Fruit fly (Drosophila melanogaster) whole organism, prepupa: ENCODE results near the gene upSET.
A peak's percentile ranks its signal among the peaks of the same experiment; 100 is the strongest.

Experiments used
- Blimp-1 ChIP-seq: fragments of 200-800 bp; sonication (Bioruptor generic); optimal IDR thresholded peaks from 3 replicates; lab custom pipeline; 2017; ENCODE audit warnings: missing biosample characterization, missing genetic modification characterization, mild to moderate bottlenecking, moderate library complexity, missing genetic modification reagents
- CG10669 ChIP-seq: fragments of 200-800 bp; sonication (Bioruptor generic); optimal IDR thresholded peaks from 3 replicates; lab custom pipeline; 2018; ENCODE audit warnings: missing biosample characterization, mild to moderate bottlenecking, missing genetic modification characterization, moderate library complexity
- CG11294 ChIP-seq: fragments of 200-800 bp; sonication (Bioruptor generic); IDR thresholded peaks from 2 replicates; pipeline ENCODE4 v1.3.6; 2022; ENCODE audit warnings: missing biosample characterization, missing genetic modification characterization
- CG11762 ChIP-seq: fragments of 200-800 bp; sonication (Bioruptor generic); optimal IDR thresholded peaks from 3 replicates; lab custom pipeline; 2016; ENCODE audit warnings: missing biosample characterization, missing genetic modification characterization; ENCODE audit not compliant: insufficient read depth
- CG11902 ChIP-seq: fragments of 200-800 bp; sonication (Bioruptor generic); optimal IDR thresholded peaks from 3 replicates; lab custom pipeline; 2016; ENCODE audit warnings: missing biosample characterization, missing genetic modification characterization
- CG1621 ChIP-seq: fragments of 200-800 bp; sonication (Bioruptor generic); optimal IDR thresholded peaks from 3 replicates; lab custom pipeline; 2018; ENCODE audit warnings: missing biosample characterization, mild to moderate bottlenecking, missing genetic modification characterization
- CG3032 ChIP-seq: fragments of 200-800 bp; optimal IDR thresholded peaks from 2 replicates; lab custom pipeline; 2019; ENCODE audit warnings: missing biosample characterization, mild to moderate bottlenecking, missing genetic modification characterization, moderate library complexity
- CG31627 ChIP-seq: fragments of 200-800 bp; sonication (Bioruptor generic); optimal IDR thresholded peaks from 3 replicates; lab custom pipeline; 2016; ENCODE audit warnings: missing biosample characterization, missing genetic modification characterization
- CG32006 ChIP-seq: fragments of 200-800 bp; sonication (Bioruptor generic); optimal IDR thresholded peaks from 3 replicates; lab custom pipeline; 2017; ENCODE audit warnings: missing biosample characterization, mild to moderate bottlenecking, missing genetic modification characterization
- CG34406 ChIP-seq: fragments of 200-800 bp; sonication (Bioruptor generic); optimal IDR thresholded peaks from 3 replicates; lab custom pipeline; 2016; ENCODE audit warnings: missing biosample characterization, missing genetic modification characterization
- CG4318 ChIP-seq: fragments of 200-800 bp; sonication (Bioruptor generic); optimal IDR thresholded peaks from 3 replicates; lab custom pipeline; 2017; ENCODE audit warnings: missing biosample characterization, mild to moderate bottlenecking, missing genetic modification characterization
- CG6854 ChIP-seq: fragments of 200-800 bp; sonication (Bioruptor generic); optimal IDR thresholded peaks from 2 replicates; lab custom pipeline; 2017; ENCODE audit warnings: missing biosample characterization, mild to moderate bottlenecking, missing genetic modification characterization
- CG7368 ChIP-seq: fragments of 200-800 bp; sonication (Bioruptor generic); optimal IDR thresholded peaks from 3 replicates; lab custom pipeline; 2016; ENCODE audit warnings: missing biosample characterization, missing genetic modification characterization
- CG8119 ChIP-seq: fragments of 200-800 bp; sonication (Bioruptor generic); IDR thresholded peaks from 3 replicates; pipeline ENCODE4 v1.3.6; 2022; ENCODE audit warnings: missing biosample characterization, missing genetic modification characterization
- CG8319 ChIP-seq: fragments of 200-800 bp; sonication (Bioruptor generic); optimal IDR thresholded peaks from 3 replicates; lab custom pipeline; 2016; ENCODE audit warnings: missing biosample characterization, missing genetic modification characterization
- CG8632 ChIP-seq: fragments of 200-800 bp; sonication (Bioruptor generic); optimal IDR thresholded peaks from 3 replicates; lab custom pipeline; 2016; ENCODE audit warnings: missing biosample characterization, missing genetic modification characterization
- CG9139 ChIP-seq: fragments of 200-800 bp; sonication (Bioruptor generic); optimal IDR thresholded peaks from 3 replicates; lab custom pipeline; 2017; ENCODE audit warnings: missing biosample characterization, mild to moderate bottlenecking, missing genetic modification characterization
- Eip75B ChIP-seq: fragments of 200-800 bp; sonication (Bioruptor generic); optimal IDR thresholded peaks from 3 replicates; lab custom pipeline; 2016; ENCODE audit warnings: missing biosample characterization, missing genetic modification characterization
- Eip78C ChIP-seq: fragments of 200-800 bp; sonication (Bioruptor generic); peaks from one replicate; lab custom pipeline; 2016; ENCODE audit warnings: missing biosample characterization, missing genetic modification characterization
- Eip93F ChIP-seq: fragments of 200-800 bp; sonication (Bioruptor generic); optimal IDR thresholded peaks from 2 replicates; lab custom pipeline; 2016; ENCODE audit warnings: missing biosample characterization, mild to moderate bottlenecking, missing genetic modification characterization
- Ets21C ChIP-seq: fragments of 200-800 bp; sonication (Bioruptor generic); optimal IDR thresholded peaks from 3 replicates; lab custom pipeline; 2016; ENCODE audit warnings: missing biosample characterization, missing genetic modification characterization
- Ets96B ChIP-seq: fragments of 200-800 bp; optimal IDR thresholded peaks from 2 replicates; lab custom pipeline; 2019; ENCODE audit warnings: missing biosample characterization, mild to moderate bottlenecking, missing genetic modification characterization, moderate library complexity
- Hr38 ChIP-seq: sonication (Bioruptor generic); optimal IDR thresholded peaks from 2 replicates; lab custom pipeline; 2016; ENCODE audit warnings: missing biosample characterization, missing genetic modification characterization
- Hr39 ChIP-seq: fragments of 200-800 bp; sonication (Bioruptor generic); optimal IDR thresholded peaks from 2 replicates; lab custom pipeline; 2016; ENCODE audit warnings: missing biosample characterization, missing genetic modification characterization
- Hr4 ChIP-seq: fragments of 200-800 bp; sonication (Bioruptor generic); optimal IDR thresholded peaks from 3 replicates; lab custom pipeline; 2016; ENCODE audit warnings: missing biosample characterization, missing genetic modification characterization
- Lpt ChIP-seq: fragments of 200-800 bp; sonication (Bioruptor generic); optimal IDR thresholded peaks from 3 replicates; lab custom pipeline; 2016; ENCODE audit warnings: missing biosample characterization, missing genetic modification characterization
- Met ChIP-seq: fragments of 200-800 bp; sonication (Bioruptor generic); optimal IDR thresholded peaks from 3 replicates; lab custom pipeline; 2016; ENCODE audit warnings: missing biosample characterization, missing genetic modification characterization
- OdsH ChIP-seq: fragments of 200-800 bp; sonication (Bioruptor generic); optimal IDR thresholded peaks from 3 replicates; lab custom pipeline; 2016; ENCODE audit warnings: missing biosample characterization, missing genetic modification characterization
- Smox ChIP-seq: fragments of 200-800 bp; sonication (Bioruptor generic); optimal IDR thresholded peaks from 3 replicates; lab custom pipeline; 2016; ENCODE audit warnings: missing biosample characterization, missing genetic modification characterization
- Sox102F ChIP-seq: fragments of 200-800 bp; sonication (Bioruptor generic); optimal IDR thresholded peaks from 2 replicates; lab custom pipeline; 2016; ENCODE audit warnings: missing biosample characterization, mild to moderate bottlenecking, missing genetic modification characterization
- Sox14 ChIP-seq: fragments of 200-800 bp; sonication (Bioruptor generic); optimal IDR thresholded peaks from 3 replicates; lab custom pipeline; 2016; ENCODE audit warnings: missing biosample characterization, missing genetic modification characterization
- Sox15 ChIP-seq: fragments of 200-800 bp; sonication (Bioruptor generic); optimal IDR thresholded peaks from 3 replicates; lab custom pipeline; 2016; ENCODE audit warnings: missing biosample characterization, missing genetic modification characterization
- acj6 ChIP-seq: fragments of 200-800 bp; sonication (Bioruptor generic); optimal IDR thresholded peaks from 3 replicates; lab custom pipeline; 2016; ENCODE audit warnings: missing biosample characterization, missing genetic modification characterization
- dac ChIP-seq: fragments of 200-800 bp; sonication (Bioruptor generic); optimal IDR thresholded peaks from 2 replicates; lab custom pipeline; 2017; ENCODE audit warnings: missing biosample characterization, mild to moderate bottlenecking, missing genetic modification characterization
- esn ChIP-seq: fragments of 200-800 bp; sonication (Bioruptor generic); optimal IDR thresholded peaks from 2 replicates; lab custom pipeline; 2016; ENCODE audit warnings: missing biosample characterization, mild to moderate bottlenecking, missing genetic modification characterization, moderate library complexity
- fd59A ChIP-seq: fragments of 200-800 bp; sonication (Bioruptor generic); optimal IDR thresholded peaks from 2 replicates; lab custom pipeline; 2017; ENCODE audit warnings: missing biosample characterization, mild to moderate bottlenecking, missing genetic modification characterization, missing genetic modification reagents
- fkh ChIP-seq: fragments of 200-800 bp; sonication (Bioruptor generic); optimal IDR thresholded peaks from 3 replicates; lab custom pipeline; 2017; ENCODE audit warnings: missing biosample characterization, mild to moderate bottlenecking, missing genetic modification characterization, moderate library complexity
- lz ChIP-seq: fragments of 200-800 bp; sonication (Bioruptor generic); optimal IDR thresholded peaks from 3 replicates; lab custom pipeline; 2016; ENCODE audit warnings: missing biosample characterization, missing genetic modification characterization
- pdm3 ChIP-seq: fragments of 200-800 bp; sonication (Bioruptor generic); optimal IDR thresholded peaks from 3 replicates; lab custom pipeline; 2016; ENCODE audit warnings: missing biosample characterization, missing genetic modification characterization
- salr ChIP-seq, 2 experiments: fragments of 200-800 bp; sonication (Bioruptor generic); optimal IDR thresholded peaks; 3 replicates each; lab custom pipeline; 2016 to 2018; ENCODE audit warnings: missing biosample characterization in 2 of 2, missing genetic modification characterization in 2 of 2, mild to moderate bottlenecking in 1 of 2
- ss ChIP-seq, 2 experiments: fragments of 200-800 bp; sonication (Bioruptor generic); optimal IDR thresholded peaks; 2 replicates in 1 of 2; 3 replicates in 1 of 2; lab custom pipeline; 2017 to 2018; ENCODE audit warnings: mild to moderate bottlenecking in 2 of 2, missing biosample characterization in 2 of 2, missing genetic modification characterization in 2 of 2, moderate library complexity in 1 of 2
- svp ChIP-seq: fragments of 200-800 bp; sonication (Bioruptor generic); peaks from one replicate; lab custom pipeline; 2016; ENCODE audit warnings: missing biosample characterization, missing genetic modification characterization
- topi ChIP-seq: fragments of 200-800 bp; sonication (Bioruptor generic); optimal IDR thresholded peaks from 3 replicates; lab custom pipeline; 2016; ENCODE audit warnings: missing biosample characterization, missing genetic modification characterization

Gene upSET

DNA sequence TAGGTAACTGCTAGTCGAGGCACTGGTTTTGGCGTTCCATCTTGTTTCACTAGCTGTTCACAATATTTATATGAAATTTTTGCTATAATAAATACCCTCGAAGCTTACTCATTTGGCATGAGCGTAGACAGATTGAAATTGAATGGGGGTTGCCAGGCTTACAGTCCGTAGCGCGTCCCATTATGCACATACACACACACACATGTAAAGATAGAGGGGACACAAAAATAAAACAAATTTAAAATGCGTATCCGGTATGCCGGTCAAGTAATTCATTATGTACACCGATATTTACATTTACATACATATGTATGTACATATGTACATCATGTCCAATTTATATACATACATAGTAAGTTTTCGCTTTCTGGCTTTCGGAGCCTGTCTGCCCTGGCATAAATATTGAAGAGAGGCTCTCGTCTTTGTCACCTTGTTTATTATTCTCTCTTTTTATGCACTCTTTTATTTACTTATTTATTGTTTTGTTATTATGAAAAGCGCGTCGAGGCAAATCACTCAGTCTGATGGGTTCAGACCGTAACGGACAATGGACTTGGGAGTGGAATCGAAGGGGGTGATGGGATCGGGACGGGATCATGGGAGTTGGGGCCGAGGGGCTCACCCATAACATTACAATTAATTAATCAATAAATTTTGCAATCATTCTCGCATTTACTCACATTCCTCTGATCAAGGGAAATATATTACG is 57.5 kb downstream of the upSET start (continued):
- TF ChIP-seq CG6854 (GFP tag; lab: Kevin White, UChicago) (peak; percentile 49), CG8119 (GFP tag; lab: Robert Waterston, UW) (no peak), OdsH (peak; percentile 25), Eip93F (GFP tag; lab: Kevin White, UChicago) (no peak), acj6 (GFP tag; lab: Kevin White, UChicago) (peak; percentile 43), CG10669 (GFP tag; lab: Kevin White, UChicago) (peak; percentile 34), lz (peak; percentile 36), Lpt (no peak), CG11902 (GFP tag; lab: Kevin White, UChicago) (no peak), CG9139 (GFP tag; lab: Kevin White, UChicago) (peak; percentile 49), esn (GFP tag; lab: Kevin White, UChicago) (peak; percentile 53), CG7368 (GFP tag; lab: Kevin White, UChicago) (peak; percentile 18), dac (no peak), CG11762 (GFP tag; lab: Kevin White, UChicago) (no peak), Hr39 (GFP tag; lab: Kevin White, UChicago) (peak; percentile 39), fd59A (no peak), CG8319 (GFP tag; lab: Kevin White, UChicago) (peak; percentile 5), Hr4 (GFP tag; lab: Kevin White, UChicago) (no peak), salr (GFP tag; optimal IDR thresholded peaks at IDR 0.05; lab: Kevin White, UChicago) (no peak), pdm3 (GFP tag; lab: Kevin White, UChicago) (peak; percentile 52), fkh (GFP tag; lab: Kevin White, UChicago) (peak; percentile 29), Ets96B (tag; lab: Kevin White, UChicago) (peak; percentile 3)

DNA sequence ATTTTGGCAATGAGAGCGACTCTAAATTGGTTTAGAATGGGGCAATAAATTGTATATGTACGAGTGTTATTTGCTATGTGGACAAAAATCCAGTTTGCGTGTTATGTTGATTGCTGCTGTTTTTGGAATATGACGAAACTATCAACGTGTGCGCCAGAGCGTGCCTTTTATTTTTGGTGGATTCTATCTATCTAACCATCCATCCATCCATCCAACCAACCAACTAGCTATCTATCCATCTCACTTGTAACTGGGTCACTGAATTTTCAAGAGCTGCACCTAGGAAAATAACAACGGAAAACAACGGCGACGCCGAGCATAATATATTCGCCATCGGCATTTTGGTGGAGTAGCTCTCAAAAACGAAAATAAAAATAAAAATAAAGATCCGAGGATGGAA is 60.8 kb downstream of the upSET start:
- no peak for TF ChIP-seq Met (GFP tag; lab: Kevin White, UChicago)
- TF ChIP-seq CG8119 (GFP tag; lab: Robert Waterston, UW) = no peak
- no peak for TF ChIP-seq Sox14 (GFP tag; lab: Kevin White, UChicago)
- no peak for TF ChIP-seq CG8632
- no peak for TF ChIP-seq Hr38 (GFP tag; lab: Kevin White, UChicago)
- no peak for TF ChIP-seq CG7368 (GFP tag; lab: Kevin White, UChicago)
- no peak for TF ChIP-seq acj6 (GFP tag; lab: Kevin White, UChicago)
- TF ChIP-seq fkh (GFP tag; lab: Kevin White, UChicago) = no peak
- no peak for TF ChIP-seq CG8319 (GFP tag; lab: Kevin White, UChicago)
- TF ChIP-seq Blimp-1 (GFP tag; lab: Kevin White, UChicago) = no peak
- no peak for TF ChIP-seq Sox102F (GFP tag; lab: Kevin White, UChicago)
- TF ChIP-seq OdsH = no peak

DNA sequence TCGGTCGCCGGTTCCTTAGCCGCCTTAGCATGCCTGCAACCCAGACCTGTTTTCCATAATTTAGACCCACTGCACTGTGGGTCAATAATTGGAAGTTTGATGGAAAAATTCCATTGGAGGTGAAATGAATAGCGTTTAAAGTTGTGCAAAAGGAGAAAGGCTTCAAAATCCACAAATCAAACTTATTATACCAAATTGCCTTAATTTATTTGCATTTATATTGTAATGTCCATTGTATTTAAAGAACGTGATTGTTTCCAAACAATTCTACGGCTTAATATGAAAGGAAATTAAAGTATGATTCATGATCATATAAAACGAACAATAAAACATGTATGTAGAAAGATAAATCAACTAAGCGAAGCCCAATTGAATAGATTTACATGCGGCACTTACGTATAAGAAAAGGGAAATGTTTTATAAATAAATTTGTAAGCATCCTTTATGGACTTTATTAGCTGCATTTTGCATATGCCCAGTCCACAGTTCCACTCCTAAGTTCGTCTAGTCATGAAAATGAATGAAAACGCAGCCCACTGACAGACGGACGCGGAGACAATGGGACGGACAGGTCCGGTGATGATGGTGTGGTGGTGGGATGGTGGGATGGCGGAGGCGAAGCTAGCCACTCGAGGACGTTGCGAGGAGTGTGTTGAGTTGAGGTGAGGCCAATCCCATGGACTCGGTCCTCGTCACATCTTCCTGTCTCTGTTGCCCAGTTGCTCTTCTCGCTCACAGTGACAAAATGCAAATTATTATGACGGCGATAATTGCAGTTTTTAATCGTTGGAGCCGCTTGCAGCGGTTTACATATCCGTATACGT is 61.5 kb downstream of the upSET start:
- TF ChIP-seq topi (GFP tag; lab: Kevin White, UChicago) = no peak
- TF ChIP-seq Eip75B (GFP tag; lab: Kevin White, UChicago) = peak; percentile 21
- TF ChIP-seq svp (GFP tag; lab: Kevin White, UChicago) = peak; percentile 30
- no peak for TF ChIP-seq lz
- peak; percentile 27 for TF ChIP-seq OdsH
- no peak for TF ChIP-seq Smox
- TF ChIP-seq CG31627 (GFP tag; lab: Kevin White, UChicago) = no peak
- peak; percentile 77 for TF ChIP-seq Eip78C (GFP tag; lab: Kevin White, UChicago)
- peak; percentile 45 for TF ChIP-seq CG3032
- TF ChIP-seq acj6 (GFP tag; lab: Kevin White, UChicago) = peak; percentile 22
- peak; percentile 61 for TF ChIP-seq CG4318 (GFP tag; lab: Kevin White, UChicago)
- TF ChIP-seq salr (GFP tag; optimal IDR thresholded peaks at IDR 0.05; lab: Kevin White, UChicago) = peak in 1 of 2 experiments; percentile 75
- no peak for TF ChIP-seq CG34406
- TF ChIP-seq CG11294 (GFP tag; lab: Robert Waterston, UW) = no peak
- peak; percentile 51 for TF ChIP-seq Hr4 (GFP tag; lab: Kevin White, UChicago)
- no peak for TF ChIP-seq CG11902 (GFP tag; lab: Kevin White, UChicago)
- peak; percentile 13 for TF ChIP-seq Ets96B (tag; lab: Kevin White, UChicago)
- TF ChIP-seq CG1621 (tag; lab: Kevin White, UChicago) = peak; percentile 36
- TF ChIP-seq CG32006 = peak; percentile 71
- peak; percentile 49 for TF ChIP-seq fd59A
- no peak for TF ChIP-seq Sox102F (GFP tag; lab: Kevin White, UChicago)
- TF ChIP-seq Ets21C (GFP tag; lab: Kevin White, UChicago) = no peak
- TF ChIP-seq ss (GFP tag; optimal IDR thresholded peaks at IDR 0.05; lab: Kevin White, UChicago) = peak; percentile 28 to 44
- TF ChIP-seq pdm3 (GFP tag; lab: Kevin White, UChicago) = peak; percentile 48
- no peak for TF ChIP-seq Sox15 (GFP tag; lab: Kevin White, UChicago)
- TF ChIP-seq Sox14 (GFP tag; lab: Kevin White, UChicago) = peak; percentile 15
